Fruit fly (Drosophila melanogaster) whole organism, pupa: ENCODE data around the gene Rnp4F.

Source experiments
- gl ChIP-seq: fragments of 200-800 bp; sonication (Bioruptor generic); optimal IDR thresholded peaks from 2 replicates; lab custom pipeline; 2018; ENCODE audit warnings: missing biosample characterization, mild to moderate bottlenecking, missing genetic modification characterization
- rn ChIP-seq: fragments of 200-800 bp; sonication (Bioruptor generic); IDR thresholded peaks from 2 replicates; pipeline ENCODE4 v1.3.6; 2022; ENCODE audit warnings: missing biosample characterization, missing genetic modification characterization

dm6 chrX:5349899-5350575 lies 27.5 kb upstream of the Rnp4F start:
- TF ChIP-seq gl (tag; lab: Kevin White, UChicago): no peak
- no peak for TF ChIP-seq rn (GFP tag; lab: Robert Waterston, UW)
